Worm (Caenorhabditis elegans): ENCODE results near the gene ipla-3.

ipla-3 gene

ce11 chrV:20778257-20778697, 49.2 kb upstream of the ipla-3 start (continued):
- TF ChIP-seq lin-15B (tag; optimal IDR thresholded peaks at IDR 0.05), result peak; percentile 40
- peak; percentile 75 for TF ChIP-seq ama-1 (optimal IDR thresholded peaks at IDR 0.05)
- TF ChIP-seq egl-13 (tag; optimal IDR thresholded peaks at IDR 0.05), result peak; percentile 98
- peak; percentile 41 for TF ChIP-seq Y116A8C.19 (tag; optimal IDR thresholded peaks at IDR 0.05; ENCODE audit: borderline replicate concordance)
- TF ChIP-seq ztf-4 (tag; optimal IDR thresholded peaks at IDR 0.05), result peak; percentile 97
- TF ChIP-seq xbp-1 (tag; optimal IDR thresholded peaks at IDR 0.05), result peak; percentile 99
- TF ChIP-seq fkh-8 (tag; optimal IDR thresholded peaks at IDR 0.05), result peak; percentile 100
- TF ChIP-seq skn-1 (tag; optimal IDR thresholded peaks at IDR 0.05), result peak; percentile 94
- TF ChIP-seq sup-37 (GFP tag; optimal IDR thresholded peaks at IDR 0.05), result peak; percentile 95
- peak; percentile 99 for TF ChIP-seq unc-86 (tag; optimal IDR thresholded peaks at IDR 0.05)
- TF ChIP-seq lsy-2 (tag; optimal IDR thresholded peaks at IDR 0.05), result peak; percentile 94 to 95
- no peak for TF ChIP-seq unc-62 (GFP tag; optimal IDR thresholded peaks at IDR 0.05)
- peak; percentile 95 for TF ChIP-seq ceh-88 (GFP tag; IDR thresholded peaks at IDR 0.05)
- peak in 1 of 2 experiments; percentile 95 for TF ChIP-seq ztf-11 (tag; optimal IDR thresholded peaks at IDR 0.05)
- peak in 4 of 6 experiments; percentile 48 to 92 (median 86) for TF ChIP-seq elt-3 (tag; optimal IDR thresholded peaks at IDR 0.05)
- TF ChIP-seq dsc-1 (tag; optimal IDR thresholded peaks at IDR 0.05), result peak; percentile 99
- peak; percentile 91 for TF ChIP-seq lin-39 (tag; optimal IDR thresholded peaks at IDR 0.05)
- no peak for TF ChIP-seq nhr-76 (tag; optimal IDR thresholded peaks at IDR 0.05)
- peak; percentile 59 for TF ChIP-seq ceh-63 (GFP tag; optimal IDR thresholded peaks at IDR 0.05)
- peak; percentile 97 for TF ChIP-seq C16A3.4 (tag; optimal IDR thresholded peaks at IDR 0.05)
- peak; percentile 93 for TF ChIP-seq isw-1 (GFP tag; IDR thresholded peaks at IDR 0.05)
- peak; percentile 88 to 96 for TF ChIP-seq efl-1 (optimal IDR thresholded peaks at IDR 0.05)
- peak; percentile 61 to 96 for TF ChIP-seq efl-1 (GFP tag; optimal IDR thresholded peaks at IDR 0.05 in 1 of 2)
- peak; percentile 93 for TF ChIP-seq grh-1 (GFP tag; IDR thresholded peaks at IDR 0.05)
- TF ChIP-seq tbx-2 (tag; optimal IDR thresholded peaks at IDR 0.05), result peak; percentile 99
- TF ChIP-seq ets-5 (GFP tag; IDR thresholded peaks at IDR 0.05), result no peak
- peak; percentile 84 for TF ChIP-seq vab-15 (tag; optimal IDR thresholded peaks at IDR 0.05)
- peak; percentile 90 to 95 (median 92) for TF ChIP-seq ceh-82 (tag; optimal IDR thresholded peaks at IDR 0.05)
- TF ChIP-seq ceh-8 (GFP tag; optimal IDR thresholded peaks at IDR 0.05), result peak; percentile 96
- peak; percentile 70 to 75 (median 71) for TF ChIP-seq dpl-1 (GFP tag; optimal IDR thresholded peaks at IDR 0.05)
- peak; percentile 100 for TF ChIP-seq nhr-71 (tag; optimal IDR thresholded peaks at IDR 0.05)
- TF ChIP-seq egl-27 (tag; optimal IDR thresholded peaks at IDR 0.05), result peak; percentile 41 to 98
- TF ChIP-seq lin-14 (GFP tag; optimal IDR thresholded peaks at IDR 0.05), result peak; percentile 100
- no peak for TF ChIP-seq hlh-4 (tag; optimal IDR thresholded peaks at IDR 0.05)
- TF ChIP-seq nhr-19 (GFP tag; conservative IDR thresholded peaks at IDR 0.05), result peak; percentile 100
- peak; percentile 100 for TF ChIP-seq snu-23 (GFP tag; optimal IDR thresholded peaks at IDR 0.05)
- TF ChIP-seq lin-35 (GFP tag; optimal IDR thresholded peaks at IDR 0.05), result peak; percentile 87 to 92
- TF ChIP-seq mep-1 (tag; optimal IDR thresholded peaks at IDR 0.05), result peak; percentile 98
- TF ChIP-seq C04F5.9 (tag; optimal IDR thresholded peaks at IDR 0.05), result peak; percentile 89
- TF ChIP-seq nhr-12 (tag; optimal IDR thresholded peaks at IDR 0.05), result no peak
- TF ChIP-seq hlh-17 (GFP tag; optimal IDR thresholded peaks at IDR 0.05; ENCODE audit: borderline replicate concordance), result no peak
- no peak for TF ChIP-seq ceh-90 (tag; optimal IDR thresholded peaks at IDR 0.05)
- peak; percentile 96 for TF ChIP-seq jun-1 (tag; optimal IDR thresholded peaks at IDR 0.05)
- peak; percentile 78 for TF ChIP-seq zag-1 (tag; optimal IDR thresholded peaks at IDR 0.05)
- TF ChIP-seq blmp-1 (tag; optimal IDR thresholded peaks at IDR 0.05), result peak; percentile 69
- TF ChIP-seq nhr-85 (tag), result peak; percentile 99
- TF ChIP-seq mab-9 (GFP tag; IDR thresholded peaks at IDR 0.05), result peak; percentile 95
- TF ChIP-seq alr-1 (tag; optimal IDR thresholded peaks at IDR 0.05; ENCODE audit: borderline replicate concordance), result no peak
- peak; percentile 90 for TF ChIP-seq pqm-1 (tag; optimal IDR thresholded peaks at IDR 0.05)
- peak; percentile 58 for TF ChIP-seq unc-30 (tag; optimal IDR thresholded peaks at IDR 0.05)
- peak; percentile 97 for TF ChIP-seq nhr-90 (tag; optimal IDR thresholded peaks at IDR 0.05; ENCODE audit: poor library complexity)
- TF ChIP-seq nhr-28 (tag; optimal IDR thresholded peaks at IDR 0.05), result no peak
- no peak for TF ChIP-seq sptf-1 (tag; optimal IDR thresholded peaks at IDR 0.05)
